Fruit fly (Drosophila melanogaster): ENCODE data around the gene CG14606.

Gene CG14606

dm6 chr3R:7187093-7187912, 29.6 kb downstream of the CG14606 start (continued):
- no peak for TF ChIP-seq CG11695 (GFP tag; IDR thresholded peaks at IDR 0.05)
- TF ChIP-seq ranshi (GFP tag; IDR thresholded peaks at IDR 0.05): 0 out of 2 replicates have a peak, but pooled peaks have one; percentile 13
- no peak for TF ChIP-seq CG34376 (GFP tag; optimal IDR thresholded peaks at IDR 0.05)
- TF ChIP-seq Hsf (GFP tag; optimal IDR thresholded peaks at IDR 0.05): no peak
- TF ChIP-seq CG3838 (GFP tag; optimal IDR thresholded peaks at IDR 0.05): no peak
- TF ChIP-seq Atf6 (GFP tag; IDR thresholded peaks at IDR 0.05): no peak
- 0 out of 4 replicates have a peak, but pooled peaks have one; percentile 52 for TF ChIP-seq chinmo (GFP tag; IDR thresholded peaks at IDR 0.05; ENCODE audit: partially characterized antibody)
- TF ChIP-seq Scr (GFP tag; IDR thresholded peaks at IDR 0.05; ENCODE audit: partially characterized antibody): 0 out of 2 replicates have a peak, but pooled peaks have one; percentile 10
- TF ChIP-seq Sry-δ (GFP tag; optimal IDR thresholded peaks at IDR 0.05): peak; percentile 7
- peak; percentile 96 for TF ChIP-seq CG8281 (tag; optimal IDR thresholded peaks at IDR 0.05)
- TF ChIP-seq Trl (optimal IDR thresholded peaks at IDR 0.05): peak; percentile 84 to 92
- TF ChIP-seq Trl (GFP tag; optimal IDR thresholded peaks at IDR 0.05): peak; percentile 31
- 0 out of 3 replicates have a peak, but pooled peaks have one; percentile 31 for TF ChIP-seq Doc3 (GFP tag; IDR thresholded peaks at IDR 0.05; ENCODE audit: partially characterized antibody)
- no peak for TF ChIP-seq CG10565 (GFP tag; optimal IDR thresholded peaks at IDR 0.05)
- TF ChIP-seq Eip74EF (GFP tag; optimal IDR thresholded peaks at IDR 0.05): no peak
- TF ChIP-seq sc (optimal IDR thresholded peaks at IDR 0.05): no peak
- no peak for TF ChIP-seq sc (GFP tag; optimal IDR thresholded peaks at IDR 0.05)
- no peak for TF ChIP-seq Gsc (GFP tag; IDR thresholded peaks at IDR 0.05)
- no peak for TF ChIP-seq Taf1 (GFP tag; IDR thresholded peaks at IDR 0.05)
- no peak for TF ChIP-seq HmgZ (tag; optimal IDR thresholded peaks at IDR 0.05)
- no peak for TF ChIP-seq Myb (GFP tag; optimal IDR thresholded peaks at IDR 0.05)
- no peak for TF ChIP-seq slp2 (GFP tag; optimal IDR thresholded peaks at IDR 0.05)
- no peak for TF ChIP-seq CG1024 (GFP tag; IDR thresholded peaks at IDR 0.05)
- no peak for TF ChIP-seq CG6683 (GFP tag; optimal IDR thresholded peaks at IDR 0.05)
- TF ChIP-seq CG2120 (GFP tag; optimal IDR thresholded peaks at IDR 0.05): peak; percentile 15
- no peak for TF ChIP-seq dysf (GFP tag; IDR thresholded peaks at IDR 0.05)
- no peak for TF ChIP-seq CG6689 (GFP tag; IDR thresholded peaks at IDR 0.05)
- TF ChIP-seq Ssrp (tag; optimal IDR thresholded peaks at IDR 0.05): peak; percentile 37

dm6 chr3R:7186242-7187092, 30.4 kb downstream of the CG14606 start, which contains the start of the genes CG10055 and lap:
TSS of gene CG10055 (minus strand) at chr3R:7186673.
TSS of gene lap (plus strand) at chr3R:7186994.
- TF ChIP-seq CG34422 (GFP tag; IDR thresholded peaks at IDR 0.05) (peak; percentile 45; the same call in 1 of the 3 replicates), Hr3 (GFP tag; optimal IDR thresholded peaks at IDR 0.05) (peak; percentile 5), crp (GFP tag; optimal IDR thresholded peaks at IDR 0.05) (peak in 1 of 2 experiments; percentile 4), BEAF-32 (GFP tag; optimal IDR thresholded peaks at IDR 0.05) (peak; percentile 72), CG32532 (GFP tag; IDR thresholded peaks at IDR 0.05) (no peak), gfzf (GFP tag; optimal IDR thresholded peaks at IDR 0.05) (peak; percentile 93), CG9797 (GFP tag; optimal IDR thresholded peaks at IDR 0.05) (peak; percentile 55), Dek (tag; optimal IDR thresholded peaks at IDR 0.05) (no peak), pita (GFP tag; optimal IDR thresholded peaks at IDR 0.05) (no peak), CG11723 (GFP tag; optimal IDR thresholded peaks at IDR 0.05) (no peak), CG16813 (GFP tag; IDR thresholded peaks at IDR 0.05; ENCODE audit: partially characterized antibody) (peak; percentile 52; the same call in 2 of the 3 replicates), bowl (GFP tag; IDR thresholded peaks at IDR 0.05) (no peak), Dll (GFP tag; IDR thresholded peaks at IDR 0.05; ENCODE audit: partially characterized antibody) (peak; percentile 55; the same call in 1 of the 4 replicates), unc-4 (GFP tag; IDR thresholded peaks at IDR 0.05; ENCODE audit: partially characterized antibody) (peak; percentile 42; the same call in 1 of the 2 replicates), her (GFP tag; optimal IDR thresholded peaks at IDR 0.05) (peak; percentile 99), Sry-δ (GFP tag; optimal IDR thresholded peaks at IDR 0.05) (peak; percentile 66), CG30431 (GFP tag; optimal IDR thresholded peaks at IDR 0.05) (no peak), phol (tag; optimal IDR thresholded peaks at IDR 0.05) (peak; percentile 97), CG2116 (GFP tag; optimal IDR thresholded peaks at IDR 0.05) (peak; percentile 35), Opbp (GFP tag; IDR thresholded peaks at IDR 0.05; ENCODE audit: partially characterized antibody) (peak; percentile 50; the same call in 1 of the 3 replicates)
